Fruit fly (Drosophila melanogaster): ENCODE data around the gene Gyc32E.

The Gyc32E gene

DNA sequence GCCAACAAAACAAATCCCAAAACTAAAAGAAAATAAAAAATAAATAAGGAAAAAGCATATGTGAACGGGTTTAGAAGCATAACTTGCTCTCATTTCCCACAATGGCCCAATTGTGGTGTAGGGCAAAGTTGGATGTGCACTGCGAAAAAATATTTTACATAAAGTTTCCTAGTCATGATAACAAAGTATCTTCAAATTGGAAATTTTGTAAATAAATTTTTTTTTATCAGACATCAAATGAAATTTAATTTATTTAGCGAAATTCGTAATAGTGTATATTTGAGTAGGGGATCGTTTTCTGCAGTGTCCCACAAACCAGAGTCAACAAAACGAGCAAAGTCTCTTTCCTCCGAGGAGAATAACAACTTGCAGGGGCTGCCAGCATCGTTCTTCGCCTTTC, 35.2 kb upstream of the Gyc32E start (continued):
- TF ChIP-seq CoRest (tag; optimal IDR thresholded peaks at IDR 0.05) (no peak), dmrt11E (tag; optimal IDR thresholded peaks at IDR 0.05) (peak; percentile 64), vnd (GFP tag; IDR thresholded peaks at IDR 0.05; ENCODE audit: partially characterized antibody) (no peak), vvl (GFP tag; IDR thresholded peaks at IDR 0.05) (peak; percentile 31; the same call in 1 of the 2 replicates), CG6813 (GFP tag; optimal IDR thresholded peaks at IDR 0.05) (no peak), zfh1 (GFP tag; IDR thresholded peaks at IDR 0.05) (0 out of 3 replicates have a peak, but pooled peaks have one; percentile 27), so (GFP tag; IDR thresholded peaks at IDR 0.05) (no peak), CG17328 (GFP tag; IDR thresholded peaks at IDR 0.05) (peak; percentile 40; the same call in 1 of the 2 replicates), ATbp (GFP tag; optimal IDR thresholded peaks at IDR 0.05) (peak; percentile 22), CG2129 (GFP tag; IDR thresholded peaks at IDR 0.05; ENCODE audit: partially characterized antibody) (no peak), CG8290 (GFP tag; optimal IDR thresholded peaks at IDR 0.05) (no peak), CG8290 (tag; optimal IDR thresholded peaks at IDR 0.05) (no peak), CG1529 (GFP tag; optimal IDR thresholded peaks at IDR 0.05) (no peak), Stat92E (GFP tag; optimal IDR thresholded peaks at IDR 0.05) (no peak), Sox102F (GFP tag; optimal IDR thresholded peaks at IDR 0.05) (peak; percentile 51), Rx (GFP tag; IDR thresholded peaks at IDR 0.05) (no peak), Vsx1 (GFP tag; optimal IDR thresholded peaks at IDR 0.05) (no peak), CG5953 (GFP tag; IDR thresholded peaks at IDR 0.05) (no peak), pita (GFP tag; optimal IDR thresholded peaks at IDR 0.05) (no peak), Doc3 (GFP tag; IDR thresholded peaks at IDR 0.05; ENCODE audit: partially characterized antibody) (no peak), CG31365 (tag; optimal IDR thresholded peaks at IDR 0.05) (no peak), Meics (GFP tag; optimal IDR thresholded peaks at IDR 0.05) (no peak), chm (GFP tag; IDR thresholded peaks at IDR 0.05) (no peak), Ets65A (GFP tag) (peak; percentile 51), eyg (GFP tag; optimal IDR thresholded peaks at IDR 0.05) (no peak), sens-2 (GFP tag; IDR thresholded peaks at IDR 0.05) (no peak), CG6765 (GFP tag; optimal IDR thresholded peaks at IDR 0.05) (no peak), CG4282 (GFP tag; optimal IDR thresholded peaks at IDR 0.05) (no peak), HLH4C (GFP tag; IDR thresholded peaks at IDR 0.05; ENCODE audit: partially characterized antibody) (no peak), CG6683 (GFP tag; optimal IDR thresholded peaks at IDR 0.05) (no peak), CG10209 (GFP tag; optimal IDR thresholded peaks at IDR 0.05) (peak; percentile 6), CG10543 (GFP tag; optimal IDR thresholded peaks at IDR 0.05) (no peak), sna (GFP tag; IDR thresholded peaks at IDR 0.05; ENCODE audit: partially characterized antibody) (no peak), CG1233 (GFP tag; optimal IDR thresholded peaks at IDR 0.05) (no peak), Aef1 (GFP tag; IDR thresholded peaks at IDR 0.05) (no peak), CG4424 (GFP tag; optimal IDR thresholded peaks at IDR 0.05) (no peak), MESR4 (GFP tag; optimal IDR thresholded peaks at IDR 0.05) (no peak), fd3F (GFP tag; optimal IDR thresholded peaks at IDR 0.05) (no peak), CG8359 (GFP tag; optimal IDR thresholded peaks at IDR 0.05; ENCODE audit: borderline replicate concordance) (no peak), ssp (GFP tag; IDR thresholded peaks at IDR 0.05) (no peak), salm (tag; optimal IDR thresholded peaks at IDR 0.05) (no peak), sob (GFP tag; IDR thresholded peaks at IDR 0.05) (no peak), lbe (GFP tag; optimal IDR thresholded peaks at IDR 0.05) (peak; percentile 51), sqz (GFP tag; optimal IDR thresholded peaks at IDR 0.05) (no peak), Hsf (GFP tag; optimal IDR thresholded peaks at IDR 0.05) (peak; percentile 29), otp (GFP tag; IDR thresholded peaks at IDR 0.05) (0 out of 3 replicates have a peak, but pooled peaks have one; percentile 27), B-H1 (GFP tag; IDR thresholded peaks at IDR 0.05) (no peak), ranshi (GFP tag; IDR thresholded peaks at IDR 0.05) (0 out of 2 replicates have a peak, but pooled peaks have one; percentile 37), PHDP (tag; optimal IDR thresholded peaks at IDR 0.05) (peak; percentile 7), Oli (tag; optimal IDR thresholded peaks at IDR 0.05) (peak; percentile 47), CG1647 (GFP tag; optimal IDR thresholded peaks at IDR 0.05) (no peak)

Data from whole organism, embryonic.